Fruit fly (Drosophila melanogaster): Measurements from ENCODE around the gene CG16775.

CG16775 gene

DNA sequence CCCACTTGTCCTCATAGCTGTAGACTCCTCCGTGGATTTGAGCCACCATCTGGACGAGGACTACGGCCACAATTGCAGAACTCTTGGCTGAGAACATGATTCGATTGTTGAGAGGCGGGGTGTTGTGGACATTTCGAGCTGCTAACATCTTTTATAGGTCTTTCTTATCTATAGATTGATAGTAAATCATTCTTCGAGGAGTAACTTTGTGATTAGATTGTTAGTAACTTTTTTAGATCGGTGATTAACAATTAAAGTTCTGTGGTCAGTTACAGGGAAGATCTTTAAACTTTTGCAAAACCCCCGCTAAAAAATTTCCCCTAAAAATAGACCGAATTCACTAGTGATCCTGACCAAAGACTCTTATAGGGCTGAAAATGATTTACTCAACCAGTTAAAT is at the start of gene CG16775:
Gene CG16775, minus strand, starts transcription at position 101 of the 400 bp plus-strand sequence.
- no peak for TF ChIP-seq ttk (optimal IDR thresholded peaks at IDR 0.05)
- no peak for TF ChIP-seq Myc (optimal IDR thresholded peaks at IDR 0.05)
- no peak for TF ChIP-seq insv (optimal IDR thresholded peaks at IDR 0.05)
- no peak for TF ChIP-seq psq (optimal IDR thresholded peaks at IDR 0.05)
- TF ChIP-seq h (optimal IDR thresholded peaks at IDR 0.05): no peak
- no peak for TF ChIP-seq Sin3A (optimal IDR thresholded peaks at IDR 0.05)

DNA sequence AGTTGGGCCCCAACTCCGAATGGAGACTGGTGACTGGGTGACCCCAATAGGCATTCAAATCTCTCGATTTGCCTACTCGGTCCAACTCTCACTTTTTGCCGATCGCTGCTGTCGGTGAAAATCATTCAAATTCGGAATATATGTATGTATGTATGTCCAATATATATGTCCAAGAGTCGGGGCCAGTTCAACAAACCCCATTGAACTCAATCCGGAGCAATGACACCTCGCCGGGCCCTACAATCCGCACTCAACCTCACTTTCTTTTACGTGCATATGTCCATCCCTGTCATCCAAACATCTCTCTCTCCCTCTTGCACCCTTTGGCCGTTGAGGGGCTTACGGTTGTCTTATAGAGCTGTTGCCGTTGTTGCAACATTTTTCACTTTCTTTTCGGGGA is 48.6 kb upstream of the CG16775 start:
- no peak for TF ChIP-seq insv (optimal IDR thresholded peaks at IDR 0.05)
- no peak for TF ChIP-seq Myc (optimal IDR thresholded peaks at IDR 0.05)
- no peak for TF ChIP-seq ttk (optimal IDR thresholded peaks at IDR 0.05)
- no peak for TF ChIP-seq h (optimal IDR thresholded peaks at IDR 0.05)
- TF ChIP-seq Sin3A (optimal IDR thresholded peaks at IDR 0.05): no peak
- TF ChIP-seq psq (optimal IDR thresholded peaks at IDR 0.05): no peak

DNA sequence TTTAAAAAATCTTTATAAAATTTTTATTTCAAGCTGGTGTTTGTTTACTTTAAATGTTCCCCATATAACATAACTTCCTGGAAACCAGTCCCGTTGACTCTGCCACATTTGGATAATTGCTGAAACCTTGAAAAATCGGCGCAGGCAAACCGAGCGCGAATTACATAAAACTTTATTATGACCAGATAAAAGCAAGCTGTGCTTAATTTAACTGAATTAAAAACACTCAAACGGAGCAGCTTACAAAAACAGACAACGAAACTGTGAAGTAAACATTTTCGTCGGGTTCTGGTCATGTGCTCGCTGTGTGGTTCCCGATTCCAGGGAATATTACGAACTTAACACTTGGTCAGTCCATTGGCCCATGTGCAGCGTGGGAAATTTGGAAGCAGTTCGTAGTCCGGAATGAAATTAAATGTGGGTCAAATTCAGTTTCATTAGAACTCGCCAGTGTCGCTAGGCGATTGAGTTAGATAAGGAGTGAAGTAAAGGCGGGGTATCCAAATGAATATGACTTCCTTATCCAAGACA is 47.4 kb upstream of the CG16775 start:
- no peak for TF ChIP-seq psq (optimal IDR thresholded peaks at IDR 0.05)
- no peak for TF ChIP-seq insv (optimal IDR thresholded peaks at IDR 0.05)
- TF ChIP-seq h (optimal IDR thresholded peaks at IDR 0.05): no peak
- no peak for TF ChIP-seq Sin3A (optimal IDR thresholded peaks at IDR 0.05)
- TF ChIP-seq Myc (optimal IDR thresholded peaks at IDR 0.05): no peak
- TF ChIP-seq ttk (optimal IDR thresholded peaks at IDR 0.05): no peak

dm6 chr3L:17933065-17933464 is 46.6 kb upstream of the CG16775 start:
- TF ChIP-seq h (optimal IDR thresholded peaks at IDR 0.05) (no peak), insv (optimal IDR thresholded peaks at IDR 0.05) (no peak), psq (optimal IDR thresholded peaks at IDR 0.05) (no peak)

- TF ChIP-seq ttk (optimal IDR thresholded peaks at IDR 0.05): no peak
- no peak for TF ChIP-seq psq (optimal IDR thresholded peaks at IDR 0.05)
- TF ChIP-seq Sin3A (optimal IDR thresholded peaks at IDR 0.05): no peak
- no peak for TF ChIP-seq insv (optimal IDR thresholded peaks at IDR 0.05)
- no peak for TF ChIP-seq h (optimal IDR thresholded peaks at IDR 0.05)
- TF ChIP-seq Myc (optimal IDR thresholded peaks at IDR 0.05): no peak
Observed at dm6 chr3L:17931887-17932286, 45.4 kb upstream of the CG16775 start.

DNA sequence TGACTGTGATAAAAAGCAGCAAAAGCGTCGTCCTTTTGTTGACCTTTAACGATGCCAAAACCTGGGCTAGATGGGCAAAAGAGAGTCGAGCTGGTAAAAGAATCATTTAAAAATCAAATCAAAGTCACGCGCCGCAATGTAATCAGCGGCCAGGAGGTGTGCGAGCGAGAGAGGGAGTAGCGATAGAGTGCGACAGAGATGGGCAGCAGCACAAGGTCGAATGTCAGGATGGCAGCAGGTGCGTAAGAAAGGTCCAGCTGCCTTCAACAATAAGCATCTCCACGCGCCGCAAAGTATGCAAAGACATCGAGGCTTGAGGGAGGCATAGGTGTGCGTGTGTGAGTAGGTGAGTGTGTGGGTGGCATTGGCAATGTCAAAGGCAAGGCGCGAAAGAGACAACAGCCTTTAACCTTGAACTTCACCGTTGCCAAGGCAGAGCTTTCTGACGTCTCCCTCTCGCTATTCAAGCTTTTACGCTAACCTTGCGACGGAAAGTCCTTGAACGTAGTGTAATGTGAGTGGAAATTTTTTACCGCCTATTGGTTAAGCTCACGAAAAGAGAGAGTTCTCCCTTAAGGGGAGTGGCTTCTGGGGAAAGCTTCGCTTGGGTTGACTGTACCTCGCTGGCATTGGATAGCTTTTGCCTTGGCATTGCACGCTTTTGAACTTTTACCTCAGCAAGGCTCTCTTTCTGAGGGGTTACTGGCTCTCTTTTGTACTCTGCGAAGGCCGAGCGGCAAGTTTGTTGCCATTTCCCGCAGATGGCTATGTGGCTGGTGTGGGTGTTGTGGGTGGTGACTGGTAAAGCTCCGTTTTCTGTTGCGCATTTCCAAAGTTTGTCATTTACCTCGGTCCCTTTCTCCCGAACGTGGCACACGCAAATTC is 43.5 kb upstream of the CG16775 start:
- no peak for TF ChIP-seq Sin3A (optimal IDR thresholded peaks at IDR 0.05)

- TF ChIP-seq Myc (optimal IDR thresholded peaks at IDR 0.05): no peak
- TF ChIP-seq ttk (optimal IDR thresholded peaks at IDR 0.05): no peak
- no peak for TF ChIP-seq insv (optimal IDR thresholded peaks at IDR 0.05)
- TF ChIP-seq psq (optimal IDR thresholded peaks at IDR 0.05): no peak
- TF ChIP-seq h (optimal IDR thresholded peaks at IDR 0.05): no peak
- TF ChIP-seq Sin3A (optimal IDR thresholded peaks at IDR 0.05): no peak
Observed at dm6 chr3L:17928106-17928505, 41.7 kb upstream of the CG16775 start.

- TF ChIP-seq Sin3A (optimal IDR thresholded peaks at IDR 0.05): no peak
- TF ChIP-seq psq (optimal IDR thresholded peaks at IDR 0.05): no peak
- no peak for TF ChIP-seq h (optimal IDR thresholded peaks at IDR 0.05)
- TF ChIP-seq Myc (optimal IDR thresholded peaks at IDR 0.05): no peak
- TF ChIP-seq ttk (optimal IDR thresholded peaks at IDR 0.05): no peak
- no peak for TF ChIP-seq insv (optimal IDR thresholded peaks at IDR 0.05)
Observed at dm6 chr3L:17926575-17927276, 40.3 kb upstream of the CG16775 start.

DNA sequence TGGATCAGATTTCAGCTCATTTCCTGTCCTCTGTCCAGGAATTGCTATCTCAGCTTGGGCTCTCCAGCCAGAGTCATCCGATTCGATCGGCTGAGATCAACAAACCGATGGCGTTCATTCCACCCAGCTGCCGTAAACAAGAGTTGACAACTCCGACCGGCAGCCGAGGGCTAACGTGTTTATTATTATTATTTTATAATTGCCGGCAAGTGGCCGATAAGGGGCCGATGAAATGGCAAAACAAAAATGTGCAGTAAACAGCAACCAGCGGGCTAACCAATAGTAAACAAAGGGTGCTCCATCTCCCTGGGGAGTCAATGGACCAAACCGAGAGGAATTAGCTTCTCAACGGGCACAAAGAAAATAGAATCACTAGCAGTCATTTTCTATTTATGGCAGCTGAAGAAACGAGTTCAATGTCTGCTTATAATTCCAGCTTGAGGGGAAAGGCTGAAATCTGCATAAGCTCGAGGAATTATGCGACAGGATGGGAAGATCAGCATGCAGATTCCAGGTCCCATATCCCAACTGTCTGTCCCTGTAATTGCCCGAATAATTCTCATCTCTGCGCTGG is 38.8 kb upstream of the CG16775 start:
- no peak for TF ChIP-seq insv (optimal IDR thresholded peaks at IDR 0.05)

- TF ChIP-seq Myc (optimal IDR thresholded peaks at IDR 0.05) (no peak), psq (optimal IDR thresholded peaks at IDR 0.05) (no peak), h (optimal IDR thresholded peaks at IDR 0.05) (no peak), insv (optimal IDR thresholded peaks at IDR 0.05) (no peak), Sin3A (optimal IDR thresholded peaks at IDR 0.05) (no peak), ttk (optimal IDR thresholded peaks at IDR 0.05) (no peak)
Observed at dm6 chr3L:17924005-17924755, 37.7 kb upstream of the CG16775 start.

DNA sequence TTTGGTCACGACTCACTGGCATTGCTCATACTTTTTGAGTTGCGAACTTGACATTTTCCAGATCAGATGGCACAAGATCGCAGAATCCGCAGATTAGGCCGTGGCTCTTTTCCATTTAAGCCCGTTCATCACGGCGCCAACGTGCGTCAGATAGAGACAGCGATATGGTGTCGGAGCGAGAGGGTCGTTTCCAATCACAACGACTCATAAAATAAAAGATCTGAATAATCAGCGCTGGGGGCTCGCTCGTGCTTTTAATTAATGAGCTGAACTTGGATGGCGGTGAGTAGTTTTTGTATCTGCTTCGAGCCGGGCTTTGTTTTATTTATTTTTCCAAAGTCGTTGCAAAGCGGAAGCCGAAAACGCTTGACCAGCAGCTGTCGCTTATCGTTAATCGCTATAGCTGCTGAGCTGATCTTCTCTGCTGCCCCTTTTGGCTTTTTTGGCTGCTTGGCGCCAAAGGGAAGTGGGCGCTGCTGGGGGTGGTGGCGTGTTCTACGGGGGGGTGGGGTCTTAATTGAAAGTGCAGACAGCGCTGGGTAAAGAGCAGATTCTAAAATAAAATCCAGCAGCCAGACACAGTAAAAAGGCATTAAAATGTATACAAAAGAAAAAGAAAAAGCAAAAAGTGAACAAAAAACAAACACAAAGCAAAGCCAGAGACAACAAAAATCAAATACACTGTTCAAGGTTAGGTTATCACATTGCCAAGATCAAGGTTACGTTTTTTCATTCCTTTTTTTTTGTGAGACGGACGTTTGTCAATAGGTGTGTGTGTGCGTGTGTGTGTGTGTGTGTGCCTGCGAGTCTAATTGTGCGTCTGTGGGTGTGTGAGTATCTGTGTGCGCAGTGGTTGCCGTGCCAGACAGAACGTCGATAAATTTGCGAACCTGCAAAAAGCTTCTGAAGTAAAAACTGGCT is 36.0 kb upstream of the CG16775 start:
- TF ChIP-seq insv (optimal IDR thresholded peaks at IDR 0.05) (no peak), h (optimal IDR thresholded peaks at IDR 0.05) (no peak), Sin3A (optimal IDR thresholded peaks at IDR 0.05) (no peak)
